In genomic region chrX:14598706-14599105, dm6 we compare ENCODE assay signal across 2 fruit fly cellular contexts.
TF ChIP-seq lines count a peak whose summit lies in the region.

No protein-coding gene starts in this region.

- no peak for TF ChIP-seq CTCF in whole organism, embryonic (GFP tag; optimal IDR thresholded peaks at IDR 0.05; lab: Kevin White, UChicago)

TF ChIP-seq in whole organism, embryonic, 481 proteins besides CTCF, POLR2A, EP300 and RAD21 (continues in another document):
- TF ChIP-seq Hmx (GFP tag; optimal IDR thresholded peaks at IDR 0.05; lab: Kevin White, UChicago) (no peak), CrebB (tag; optimal IDR thresholded peaks at IDR 0.05; lab: Kevin White, UChicago) (no peak), Scr (GFP tag; IDR thresholded peaks at IDR 0.05; lab: Robert Waterston, UW; ENCODE audit: partially characterized antibody) (no peak), CG7357 (GFP tag; IDR thresholded peaks at IDR 0.05; lab: Robert Waterston, UW) (no peak), Mrtf (GFP tag; IDR thresholded peaks at IDR 0.05; lab: Robert Waterston, UW) (no peak), Meics (GFP tag; optimal IDR thresholded peaks at IDR 0.05; lab: Kevin White, UChicago) (peak; percentile 18), Hr51 (GFP tag; optimal IDR thresholded peaks at IDR 0.05; lab: Kevin White, UChicago) (peak in 1 of 2 experiments; percentile 28), dysf (GFP tag; IDR thresholded peaks at IDR 0.05; lab: Robert Waterston, UW) (0 out of 3 replicates have a peak, but pooled peaks have one; percentile 14), CG18599 (GFP tag; optimal IDR thresholded peaks at IDR 0.05; lab: Kevin White, UChicago) (peak; percentile 41), dmrt99B (tag; optimal IDR thresholded peaks at IDR 0.05; lab: Kevin White, UChicago) (peak; percentile 33), Myb (GFP tag; optimal IDR thresholded peaks at IDR 0.05; lab: Kevin White, UChicago) (peak; percentile 1), D19A (tag; optimal IDR thresholded peaks at IDR 0.05; lab: Kevin White, UChicago) (peak; percentile 3), sens (GFP tag; lab: Kevin White, UChicago) (peak; percentile 60), Hr78 (GFP tag; optimal IDR thresholded peaks at IDR 0.05; lab: Kevin White, UChicago) (no peak), prd (optimal IDR thresholded peaks at IDR 0.05; lab: Kevin White, UChicago) (no peak), prd (GFP tag; IDR thresholded peaks at IDR 0.05; lab: Robert Waterston, UW) (no peak), CG10209 (GFP tag; optimal IDR thresholded peaks at IDR 0.05; lab: Kevin White, UChicago) (no peak), Dfd (GFP tag; optimal IDR thresholded peaks at IDR 0.05; lab: Kevin White, UChicago) (no peak), lola (GFP tag; optimal IDR thresholded peaks at IDR 0.05; lab: Kevin White, UChicago) (no peak), CG32767 (GFP tag; IDR thresholded peaks at IDR 0.05; lab: Robert Waterston, UW) (no peak), CG2199 (GFP tag; IDR thresholded peaks at IDR 0.05; lab: Robert Waterston, UW) (no peak), CG2712 (tag; optimal IDR thresholded peaks at IDR 0.05; lab: Kevin White, UChicago) (no peak), lilli (GFP tag; optimal IDR thresholded peaks at IDR 0.05; lab: Kevin White, UChicago) (peak; percentile 21), gem (tag; optimal IDR thresholded peaks at IDR 0.05; lab: Kevin White, UChicago) (peak; percentile 36), Med (GFP tag; lab: Kevin White, UChicago) (peak; percentile 13), Hmr (GFP tag; optimal IDR thresholded peaks at IDR 0.05; lab: Kevin White, UChicago) (peak; percentile 44), Sin3A (optimal IDR thresholded peaks at IDR 0.05; lab: Kevin White, UChicago) (no peak), Dip2 (GFP tag; IDR thresholded peaks at IDR 0.05; lab: Robert Waterston, UW) (no peak), gfzf (GFP tag; optimal IDR thresholded peaks at IDR 0.05; lab: Kevin White, UChicago) (no peak), CG7839 (tag; optimal IDR thresholded peaks at IDR 0.05; lab: Kevin White, UChicago) (peak; percentile 24), HLH3B (GFP tag; IDR thresholded peaks at IDR 0.05; lab: Robert Waterston, UW) (no peak), Rfx (GFP tag; IDR thresholded peaks at IDR 0.05; lab: Robert Waterston, UW) (0 out of 2 replicates have a peak, but pooled peaks have one; percentile 4), Hand (GFP tag; optimal IDR thresholded peaks at IDR 0.05; lab: Kevin White, UChicago) (peak; percentile 14), CG7556 (GFP tag; optimal IDR thresholded peaks at IDR 0.05; lab: Kevin White, UChicago) (peak; percentile 43), grau (tag; optimal IDR thresholded peaks at IDR 0.05; lab: Kevin White, UChicago) (peak; percentile 9), CG13424 (tag; optimal IDR thresholded peaks at IDR 0.05; lab: Kevin White, UChicago) (no peak), CG15269 (tag; optimal IDR thresholded peaks at IDR 0.05; lab: Kevin White, UChicago) (peak; percentile 25), pho (GFP tag; optimal IDR thresholded peaks at IDR 0.05; lab: Kevin White, UChicago) (peak; percentile 11), fd3F (GFP tag; optimal IDR thresholded peaks at IDR 0.05; lab: Kevin White, UChicago) (no peak), CG2875 (GFP tag; optimal IDR thresholded peaks at IDR 0.05; lab: Kevin White, UChicago) (no peak), CG2120 (GFP tag; optimal IDR thresholded peaks at IDR 0.05; lab: Kevin White, UChicago) (peak; percentile 53), CG11504 (tag; optimal IDR thresholded peaks at IDR 0.05; lab: Kevin White, UChicago) (peak; percentile 17), fru (optimal IDR thresholded peaks at IDR 0.05; lab: Kevin White, UChicago) (no peak), CG10565 (GFP tag; optimal IDR thresholded peaks at IDR 0.05; lab: Kevin White, UChicago) (no peak), CG2678 (tag; optimal IDR thresholded peaks at IDR 0.05; lab: Kevin White, UChicago) (peak; percentile 46), slbo (GFP tag; IDR thresholded peaks at IDR 0.05; lab: Robert Waterston, UW) (peak; percentile 42; the same call in 1 of the 2 replicates), CG13894 (tag; optimal IDR thresholded peaks at IDR 0.05; lab: Kevin White, UChicago) (peak; percentile 13)

TF ChIP-seq in whole organism, prepupa, 60 proteins besides CTCF, POLR2A, EP300 and RAD21:
- TF ChIP-seq CG6276 (GFP tag; optimal IDR thresholded peaks at IDR 0.05; lab: Kevin White, UChicago) = no peak
- TF ChIP-seq spab (GFP tag; optimal IDR thresholded peaks at IDR 0.05; lab: Kevin White, UChicago) = no peak
- TF ChIP-seq Eip78C (GFP tag; lab: Kevin White, UChicago) = peak; percentile 15
